Worm (Caenorhabditis elegans): Measurements from ENCODE around the gene M199.135.

DNA sequence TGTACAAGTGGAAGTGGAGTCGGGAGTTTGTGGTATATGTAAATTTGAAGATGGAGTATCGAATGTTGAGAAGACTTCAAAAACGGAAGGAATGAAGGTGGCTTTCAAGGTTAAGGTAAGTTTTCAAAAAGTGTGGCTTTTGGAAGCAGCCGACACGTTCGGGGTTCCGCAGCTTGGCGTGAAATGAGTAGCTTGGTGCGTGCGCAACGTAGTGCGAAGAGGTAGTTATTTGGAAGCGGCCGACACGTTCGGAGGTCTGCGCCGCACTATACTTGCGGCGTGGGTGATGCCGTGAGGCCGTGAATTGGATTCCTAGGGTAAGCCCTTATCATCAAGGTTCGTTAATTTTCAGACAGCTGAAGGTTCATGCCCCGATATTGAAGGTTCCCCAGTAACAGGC is 6.3 kb downstream of the M199.135 start, which contains the start of gene clec-189:
- no peak for TF ChIP-seq ama-1 (optimal IDR thresholded peaks at IDR 0.05)
- no peak for TF ChIP-seq pes-1 (GFP tag; IDR thresholded peaks at IDR 0.05)
- no peak for TF ChIP-seq tbx-11 (GFP tag; IDR thresholded peaks at IDR 0.05)
- TF ChIP-seq tra-4 (tag; optimal IDR thresholded peaks at IDR 0.05) = no peak
- TF ChIP-seq F13C5.2 (tag; optimal IDR thresholded peaks at IDR 0.05) = no peak
- no peak for TF ChIP-seq aly-1 (tag; optimal IDR thresholded peaks at IDR 0.05)
- TF ChIP-seq tbx-37 (GFP tag; conservative IDR thresholded peaks at IDR 0.05) = no peak
- no peak for TF ChIP-seq ets-7 (tag; optimal IDR thresholded peaks at IDR 0.05)
- TF ChIP-seq B0310.2 (tag; optimal IDR thresholded peaks at IDR 0.05) = no peak
- no peak for TF ChIP-seq ceh-13 (GFP tag; optimal IDR thresholded peaks at IDR 0.05)
- no peak for TF ChIP-seq flt-1 (GFP tag; IDR thresholded peaks at IDR 0.05)
- TF ChIP-seq hnd-1 (tag; optimal IDR thresholded peaks at IDR 0.05) = no peak

All from whole organism, early embryonic.